Worm (Caenorhabditis elegans) whole organism, L4 larva: ENCODE data around the gene T03G6.7.

ENCODE experiments used
- ceh-44 ChIP-seq: fragments of 200-800 bp; sonication (Bioruptor generic); IDR thresholded peaks from 2 replicates; pipeline ENCODE4 v1.3.6; 2022; ENCODE audit warnings: missing genetic modification reagents, missing genetic modification characterization, missing compliant biosample characterization
- dmd-8 ChIP-seq: fragments of 200-800 bp; sonication (Bioruptor generic); IDR thresholded peaks from 2 replicates; pipeline ENCODE4 v1.3.6; 2022; ENCODE audit warnings: missing genetic modification characterization, missing compliant biosample characterization
- nhr-28 ChIP-seq: fragments of 150-350 bp; optimal IDR thresholded peaks from 2 replicates; lab custom pipeline; 2014; ENCODE audit warnings: missing biosample characterization, missing genetic modification characterization
- nhr-77 ChIP-seq: fragments of 150-350 bp; optimal IDR thresholded peaks from 2 replicates; lab custom pipeline; 2014; ENCODE audit warnings: missing biosample characterization, missing genetic modification characterization
- unc-62 ChIP-seq, 3 experiments: fragments of 150-350 bp in 1 of 3; sonication (generic microtip); optimal IDR thresholded peaks in 2 of 3; peaks in 1 of 3; 1 replicate in 1 of 3; 2 replicates in 2 of 3; lab custom pipeline; 2014 to 2017; ENCODE audit warnings: missing biosample characterization in 3 of 3, missing genetic modification characterization in 3 of 3, missing genetic modification reagents in 3 of 3, missing genotype in 1 of 3
- ztf-11 ChIP-seq: fragments of 150-350 bp; optimal IDR thresholded peaks from 2 replicates; lab custom pipeline; 2014; ENCODE audit warnings: missing biosample characterization, missing genetic modification characterization

- TF ChIP-seq unc-62 (GFP tag; optimal IDR thresholded peaks at IDR 0.05 in 1 of 2; lab: Kevin White, UChicago): no peak
- no peak for TF ChIP-seq unc-62 (tag; optimal IDR thresholded peaks at IDR 0.05; lab: Kevin White, UChicago)
- no peak for TF ChIP-seq dmd-8 (GFP tag; lab: Robert Waterston, UW)
- TF ChIP-seq nhr-77 (tag; lab: Kevin White, UChicago): no peak
- no peak for TF ChIP-seq ztf-11
- 0 out of 2 replicates have a peak, but pooled peaks have one; percentile 6 for TF ChIP-seq ceh-44
- no peak for TF ChIP-seq nhr-28 (tag; lab: Kevin White, UChicago)
Measured at ce11 chrX:2583135-2583683, 10.6 kb upstream of the T03G6.7 start.
